Fruit fly (Drosophila melanogaster) Kc167 (cell line): Measurements from ENCODE around the gene Phlpp.

Experiments used
- Myc ChIP-seq: fragments of >200 bp; optimal IDR thresholded peaks from 2 replicates; lab custom pipeline; 2017; ENCODE audit warnings: missing external identifiers
- Sin3A ChIP-seq: fragments of >200 bp; optimal IDR thresholded peaks from 2 replicates; lab custom pipeline; 2018; ENCODE audit warnings: missing external identifiers
- h ChIP-seq: fragments of >200 bp; optimal IDR thresholded peaks from 3 replicates; lab custom pipeline; 2018; ENCODE audit warnings: missing external identifiers
- insv ChIP-seq: fragments of >200 bp; optimal IDR thresholded peaks from 3 replicates; lab custom pipeline; 2018; ENCODE audit warnings: missing external identifiers
- psq ChIP-seq: fragments of >200 bp; optimal IDR thresholded peaks from 2 replicates; lab custom pipeline; 2017; ENCODE audit warnings: missing external identifiers
- ttk ChIP-seq: sonication (Bioruptor generic); optimal IDR thresholded peaks from 2 replicates; lab custom pipeline; 2017; ENCODE audit warnings: missing external identifiers

- TF ChIP-seq h (lab: Kevin White, UChicago) (no peak), Sin3A (lab: Kevin White, UChicago) (no peak), Myc (lab: Kevin White, UChicago) (no peak), insv (lab: Kevin White, UChicago) (no peak), psq (lab: Kevin White, UChicago) (no peak), ttk (no peak)
Measured at dm6 chr2L:19063090-19063692, 4.3 kb downstream of the Phlpp start, which contains the start of gene Dus4.
